Worm (Caenorhabditis elegans) whole organism, early embryonic: Measurements from ENCODE around the gene C34F6.11.

ENCODE experiments used
- F13C5.2 ChIP-seq: sonication (generic microtip); optimal IDR thresholded peaks from 2 replicates; lab custom pipeline; 2017; ENCODE audit warnings: mild to moderate bottlenecking, missing genetic modification characterization, inconsistent platforms, missing compliant biosample characterization
- ama-1 ChIP-seq: fragments of 150-350 bp; optimal IDR thresholded peaks from 2 replicates; lab custom pipeline; 2014
- ceh-36 ChIP-seq: sonication (generic microtip); optimal IDR thresholded peaks from 2 replicates; lab custom pipeline; 2016; ENCODE audit warnings: missing genetic modification characterization, inconsistent platforms, missing compliant biosample characterization
- flt-1 ChIP-seq: fragments of 200-800 bp; sonication (Bioruptor generic); IDR thresholded peaks from 2 replicates; pipeline ENCODE4 v1.3.6; 2022; ENCODE audit warnings: missing genetic modification characterization, missing compliant biosample characterization
- hnd-1 ChIP-seq: sonication (generic microtip); optimal IDR thresholded peaks from 2 replicates; lab custom pipeline; 2016; ENCODE audit warnings: missing genetic modification characterization, missing compliant biosample characterization
- sea-1 ChIP-seq: fragments of 200-800 bp; sonication (Bioruptor generic); conservative IDR thresholded peaks from 2 replicates; pipeline ENCODE4 v1.3.6; 2022; ENCODE audit warnings: missing genetic modification characterization, missing compliant biosample characterization
- tbx-11 ChIP-seq: fragments of 200-800 bp; sonication (Bioruptor generic); IDR thresholded peaks from 2 replicates; pipeline ENCODE4 v1.3.6; 2022; ENCODE audit warnings: missing genetic modification characterization, missing compliant biosample characterization
- tbx-37 ChIP-seq: fragments of 200-800 bp; sonication (Bioruptor generic); conservative IDR thresholded peaks from 2 replicates; pipeline ENCODE4 v1.3.6; 2022; ENCODE audit warnings: missing genetic modification reagents, missing genetic modification characterization, missing compliant biosample characterization
- tra-4 ChIP-seq: sonication (generic microtip); optimal IDR thresholded peaks from 2 replicates; lab custom pipeline; 2017; ENCODE audit warnings: missing genetic modification characterization, missing compliant biosample characterization

- TF ChIP-seq flt-1 (no peak), ama-1 (lab: Kevin White, UChicago) (no peak), tbx-11 (GFP tag; lab: Robert Waterston, UW) (no peak), F13C5.2 (tag; lab: Kevin White, UChicago) (no peak), tbx-37 (GFP tag; lab: Robert Waterston, UW) (no peak), ceh-36 (tag; lab: Kevin White, UChicago) (no peak), tra-4 (tag; lab: Kevin White, UChicago) (no peak), hnd-1 (no peak), sea-1 (GFP tag; lab: Robert Waterston, UW) (no peak)
These were observed 22.9 kb upstream of the C34F6.11 start, which contains the start of gene C34F6.12 for ce11 chrX:11226595-11226994.
